Worm (Caenorhabditis elegans) whole organism, late embryonic: ENCODE data around the gene sru-7.

Experiments
- C08G9.2 ChIP-seq: sonication (generic microtip); optimal IDR thresholded peaks from 2 replicates; lab custom pipeline; 2016; ENCODE audit warnings: mild to moderate bottlenecking, missing genetic modification characterization, moderate library complexity, missing compliant biosample characterization
- ceh-14 ChIP-seq: sonication (generic microtip); optimal IDR thresholded peaks from 2 replicates; lab custom pipeline; 2016; ENCODE audit warnings: missing genotype, missing genetic modification characterization, missing compliant biosample characterization

- TF ChIP-seq ceh-14 (tag; lab: Kevin White, UChicago), result no peak
- TF ChIP-seq C08G9.2 (tag; lab: Kevin White, UChicago), result no peak
Measured at ce11 chrIV:8542272-8542671, 49.9 kb downstream of the sru-7 start.
